Fruit fly (Drosophila melanogaster) whole organism, embryonic: ENCODE measurements around the gene DCTN6-p27.

Source experiments
- Aef1 ChIP-seq: fragments of 200-800 bp; sonication (Bioruptor generic); IDR thresholded peaks from 3 replicates; pipeline ENCODE4 v1.3.6; 2022; ENCODE audit warnings: missing biosample characterization, missing genetic modification characterization
- Atf3 ChIP-seq: fragments of 200-800 bp; sonication (Bioruptor generic); optimal IDR thresholded peaks from 3 replicates; lab custom pipeline; 2016; ENCODE audit warnings: missing biosample characterization, missing genetic modification characterization
- Atf6 ChIP-seq: fragments of 200-800 bp; sonication (Bioruptor generic); IDR thresholded peaks from 2 replicates; pipeline ENCODE4 v1.3.6; 2022; ENCODE audit warnings: missing biosample characterization, missing genetic modification characterization
- BtbVII ChIP-seq: fragments of 200-800 bp; sonication (Bioruptor generic); optimal IDR thresholded peaks from 3 replicates; lab custom pipeline; 2017; ENCODE audit warnings: missing biosample characterization, mild to moderate bottlenecking, missing genetic modification characterization
- CG11398 ChIP-seq: fragments of 200-800 bp; sonication (Bioruptor generic); optimal IDR thresholded peaks from 2 replicates; lab custom pipeline; 2016; ENCODE audit warnings: missing biosample characterization, missing genetic modification characterization
- CG11695 ChIP-seq: fragments of 200-800 bp; sonication (Bioruptor generic); IDR thresholded peaks from 3 replicates; pipeline ENCODE4 v1.3.6; 2022; ENCODE audit warnings: missing biosample characterization, missing genetic modification characterization
- CG12236 ChIP-seq: fragments of 200-800 bp; sonication (Bioruptor generic); optimal IDR thresholded peaks from 2 replicates; lab custom pipeline; 2016; ENCODE audit warnings: missing biosample characterization, missing genetic modification characterization
- CG1603 ChIP-seq: fragments of 200-800 bp; sonication (Bioruptor generic); optimal IDR thresholded peaks from 2 replicates; lab custom pipeline; 2019; ENCODE audit warnings: missing biosample characterization, mild to moderate bottlenecking, missing genetic modification characterization, moderate library complexity
- CG17385 ChIP-seq: fragments of 200-800 bp; sonication (Bioruptor generic); optimal IDR thresholded peaks from 3 replicates; lab custom pipeline; 2018; ENCODE audit warnings: missing biosample characterization, mild to moderate bottlenecking, missing genetic modification characterization
- CG18599 ChIP-seq: fragments of 200-800 bp; sonication (Bioruptor generic); optimal IDR thresholded peaks from 3 replicates; lab custom pipeline; 2017; ENCODE audit warnings: missing biosample characterization, missing genetic modification characterization, mild to moderate bottlenecking, moderate library complexity, missing genetic modification reagents
- CG2199 ChIP-seq: fragments of 200-800 bp; sonication (Bioruptor generic); IDR thresholded peaks from 3 replicates; pipeline ENCODE4 v1.3.6; 2022; ENCODE audit warnings: missing biosample characterization, missing genetic modification characterization
- CG4360 ChIP-seq: fragments of 200-800 bp; sonication (Bioruptor generic); IDR thresholded peaks from 2 replicates; pipeline ENCODE4 v1.3.6; 2022; ENCODE audit warnings: missing biosample characterization, missing genetic modification characterization
- CG6272 ChIP-seq: fragments of 200-800 bp; sonication (Bioruptor generic); IDR thresholded peaks from 2 replicates; pipeline ENCODE4 v1.3.6; 2022; ENCODE audit warnings: missing biosample characterization, missing genetic modification characterization
- CG6654 ChIP-seq: fragments of 200-800 bp; sonication (Bioruptor generic); optimal IDR thresholded peaks from 2 replicates; lab custom pipeline; 2017; ENCODE audit warnings: missing biosample characterization, mild to moderate bottlenecking, missing genetic modification characterization
- CG7271 ChIP-seq: fragments of 200-800 bp; sonication (Bioruptor generic); optimal IDR thresholded peaks from 2 replicates; lab custom pipeline; 2018; ENCODE audit warnings: missing biosample characterization, mild to moderate bottlenecking, missing genetic modification characterization, moderate library complexity
- CG9609 ChIP-seq: fragments of 200-800 bp; sonication (Bioruptor generic); optimal IDR thresholded peaks from 3 replicates; lab custom pipeline; 2016; ENCODE audit warnings: missing biosample characterization, missing genetic modification characterization
- CTCF ChIP-seq: fragments of 200-800 bp; sonication (Bioruptor generic); optimal IDR thresholded peaks from 2 replicates; lab custom pipeline; 2017; ENCODE audit warnings: missing biosample characterization, mild to moderate bottlenecking, missing genetic modification characterization, moderate library complexity
- Camta ChIP-seq: fragments of 200-800 bp; sonication (Bioruptor generic); optimal IDR thresholded peaks from 2 replicates; lab custom pipeline; 2016; ENCODE audit warnings: missing biosample characterization, missing genetic modification characterization
- CrebB ChIP-seq: fragments of 200-800 bp; sonication (Bioruptor generic); optimal IDR thresholded peaks from 3 replicates; lab custom pipeline; 2018; ENCODE audit warnings: missing biosample characterization, mild to moderate bottlenecking, missing genetic modification characterization
- Doc2 ChIP-seq: fragments of 200-800 bp; sonication (Bioruptor generic); IDR thresholded peaks from 2 replicates; pipeline ENCODE4 v1.3.6; 2022; ENCODE audit warnings: missing biosample characterization, missing genetic modification characterization
- Elba2 ChIP-seq: fragments of 200-800 bp; sonication (Bioruptor generic); optimal IDR thresholded peaks from 3 replicates; lab custom pipeline; 2016; ENCODE audit warnings: missing biosample characterization, missing genetic modification characterization
- Fer3 ChIP-seq: fragments of 200-800 bp; sonication (Bioruptor generic); optimal IDR thresholded peaks from 2 replicates; lab custom pipeline; 2018; ENCODE audit warnings: missing biosample characterization, mild to moderate bottlenecking, missing genetic modification characterization, moderate library complexity
- HHEX ChIP-seq: fragments of 200-800 bp; sonication (Bioruptor generic); optimal IDR thresholded peaks from 3 replicates; lab custom pipeline; 2017; ENCODE audit warnings: missing biosample characterization, mild to moderate bottlenecking, missing genetic modification characterization, missing genetic modification reagents
- Hr78 ChIP-seq, 2 experiments: fragments of 200-800 bp in 1 of 2; fragments of >200 bp in 1 of 2; sonication (Bioruptor generic) in 1 of 2; optimal IDR thresholded peaks; 2 replicates each; lab custom pipeline; 2017 to 2019; ENCODE audit warnings: missing biosample characterization in 2 of 2, missing genetic modification characterization in 2 of 2, mild to moderate bottlenecking in 1 of 2, moderate library complexity in 1 of 2
- Hsf ChIP-seq: fragments of 200-800 bp; sonication (Bioruptor generic); optimal IDR thresholded peaks from 3 replicates; lab custom pipeline; 2016; ENCODE audit warnings: missing biosample characterization, missing genetic modification characterization
- MBD-R2 ChIP-seq: fragments of 200-800 bp; sonication (Bioruptor generic); IDR thresholded peaks from 2 replicates; pipeline ENCODE4 v1.3.6; 2022; ENCODE audit warnings: missing biosample characterization, missing genetic modification characterization
- MTF-1 ChIP-seq: fragments of 200-800 bp; sonication (Bioruptor generic); optimal IDR thresholded peaks from 2 replicates; lab custom pipeline; 2018; ENCODE audit warnings: missing biosample characterization, mild to moderate bottlenecking, missing genetic modification characterization, borderline replicate concordance
- Med ChIP-seq: fragments of 200-800 bp; sonication (Bioruptor generic); peaks from one replicate; lab custom pipeline; 2016; ENCODE audit warnings: missing biosample characterization, missing genetic modification characterization, mild to moderate bottlenecking, inconsistent platforms, moderate library complexity
- Optix ChIP-seq: fragments of 200-800 bp; sonication (Bioruptor generic); IDR thresholded peaks from 3 replicates; pipeline ENCODE4 v1.3.6; 2022; ENCODE audit warnings: missing biosample characterization, missing genetic modification characterization
- PHDP ChIP-seq: fragments of 200-800 bp; sonication (Bioruptor generic); optimal IDR thresholded peaks from 3 replicates; lab custom pipeline; 2018; ENCODE audit warnings: missing biosample characterization, mild to moderate bottlenecking, missing genetic modification characterization, moderate library complexity
- Ptx1 ChIP-seq: fragments of 200-800 bp; sonication (Bioruptor generic); IDR thresholded peaks from 2 replicates; pipeline ENCODE4 v1.3.6; 2022; ENCODE audit warnings: missing biosample characterization, missing genetic modification characterization
- Rfx ChIP-seq: fragments of 200-800 bp; sonication (Bioruptor generic); IDR thresholded peaks from 2 replicates; pipeline ENCODE4 v1.3.6; 2022; ENCODE audit warnings: missing biosample characterization, missing genetic modification characterization
- Trl ChIP-seq, 3 experiments: fragments of >200 bp in 2 of 3; fragments of 200-800 bp in 1 of 3; sonication (Bioruptor generic) in 1 of 3; optimal IDR thresholded peaks; 2 replicates in 1 of 3; 3 replicates in 2 of 3; lab custom pipeline; 2016 to 2017; ENCODE audit warnings: missing biosample characterization in 1 of 3, missing genetic modification characterization in 1 of 3
- cas ChIP-seq: fragments of 200-800 bp; sonication (Bioruptor generic); IDR thresholded peaks from 2 replicates; pipeline ENCODE4 v1.3.6; 2022; ENCODE audit warnings: missing biosample characterization, missing genetic modification characterization
- chm ChIP-seq: fragments of 200-800 bp; sonication (Bioruptor generic); IDR thresholded peaks from 2 replicates; pipeline ENCODE4 v1.3.6; 2022; ENCODE audit warnings: missing biosample characterization, missing genetic modification characterization
- da ChIP-seq: fragments of 200-800 bp; sonication (Bioruptor generic); optimal IDR thresholded peaks from 2 replicates; lab custom pipeline; 2016; ENCODE audit warnings: missing biosample characterization, missing genetic modification characterization
- dimm ChIP-seq: fragments of 200-800 bp; sonication (Bioruptor generic); IDR thresholded peaks from 2 replicates; pipeline ENCODE4 v1.3.6; 2022; ENCODE audit warnings: missing biosample characterization, missing genetic modification characterization
- dpn ChIP-seq, 2 experiments: fragments of 200-800 bp; sonication (Bioruptor generic); optimal IDR thresholded peaks; 3 replicates each; lab custom pipeline; 2016; ENCODE audit warnings: missing biosample characterization in 2 of 2, missing genetic modification characterization in 2 of 2
- ewg ChIP-seq: fragments of 200-800 bp; sonication (Bioruptor generic); optimal IDR thresholded peaks from 3 replicates; lab custom pipeline; 2017; ENCODE audit warnings: mild to moderate bottlenecking, missing biosample characterization, missing genetic modification reagents, missing genetic modification characterization
- inv ChIP-seq: fragments of 200-800 bp; sonication (Bioruptor generic); IDR thresholded peaks from 2 replicates; pipeline ENCODE4 v1.3.6; 2022; ENCODE audit warnings: missing biosample characterization, missing genetic modification characterization; ENCODE audit not compliant: partially characterized antibody
- knrl ChIP-seq: fragments of 200-800 bp; sonication (Bioruptor generic); IDR thresholded peaks from 3 replicates; pipeline ENCODE4 v1.3.6; 2022; ENCODE audit warnings: missing biosample characterization, missing genetic modification characterization; ENCODE audit not compliant: partially characterized antibody
- lola ChIP-seq, 3 experiments: fragments of >200 bp in 2 of 3; fragments of 200-800 bp in 1 of 3; sonication (Bioruptor generic) in 1 of 3; optimal IDR thresholded peaks; 2 replicates each; lab custom pipeline; 2017 to 2019; ENCODE audit warnings: missing biosample characterization in 3 of 3, missing genetic modification characterization in 3 of 3, mild to moderate bottlenecking in 1 of 3, moderate library complexity in 1 of 3
- peb ChIP-seq: fragments of 200-800 bp; sonication (Bioruptor generic); IDR thresholded peaks from 2 replicates; pipeline ENCODE4 v1.3.6; 2022; ENCODE audit warnings: missing biosample characterization, missing genetic modification characterization
- pho ChIP-seq: fragments of 200-800 bp; sonication (Bioruptor generic); optimal IDR thresholded peaks from 2 replicates; lab custom pipeline; 2016; ENCODE audit warnings: missing biosample characterization, missing genetic modification characterization
- scrt ChIP-seq: fragments of 200-800 bp; sonication (Bioruptor generic); optimal IDR thresholded peaks from 2 replicates; lab custom pipeline; 2018; ENCODE audit warnings: missing biosample characterization, mild to moderate bottlenecking, missing genetic modification characterization, moderate library complexity
- seq ChIP-seq: fragments of 200-800 bp; sonication (Bioruptor generic); IDR thresholded peaks from 2 replicates; pipeline ENCODE4 v1.3.6; 2022; ENCODE audit warnings: missing biosample characterization, missing genetic modification characterization
- ssp ChIP-seq: fragments of 200-800 bp; sonication (Bioruptor generic); IDR thresholded peaks from 2 replicates; pipeline ENCODE4 v1.3.6; 2022; ENCODE audit warnings: missing biosample characterization, missing genetic modification characterization
- unc-4 ChIP-seq: fragments of 200-800 bp; sonication (Bioruptor generic); IDR thresholded peaks from 2 replicates; pipeline ENCODE4 v1.3.6; 2022; ENCODE audit warnings: missing biosample characterization, missing genetic modification characterization; ENCODE audit not compliant: partially characterized antibody
- zen2 ChIP-seq: fragments of 200-800 bp; sonication (Bioruptor generic); IDR thresholded peaks from 3 replicates; pipeline ENCODE4 v1.3.6; 2022; ENCODE audit warnings: missing biosample characterization, missing genetic modification characterization; ENCODE audit not compliant: partially characterized antibody
- zfh1 ChIP-seq: fragments of 200-800 bp; sonication (Bioruptor generic); IDR thresholded peaks from 3 replicates; pipeline ENCODE4 v1.3.6; 2022; ENCODE audit warnings: missing biosample characterization, missing genetic modification characterization

DCTN6-p27 gene

DNA sequence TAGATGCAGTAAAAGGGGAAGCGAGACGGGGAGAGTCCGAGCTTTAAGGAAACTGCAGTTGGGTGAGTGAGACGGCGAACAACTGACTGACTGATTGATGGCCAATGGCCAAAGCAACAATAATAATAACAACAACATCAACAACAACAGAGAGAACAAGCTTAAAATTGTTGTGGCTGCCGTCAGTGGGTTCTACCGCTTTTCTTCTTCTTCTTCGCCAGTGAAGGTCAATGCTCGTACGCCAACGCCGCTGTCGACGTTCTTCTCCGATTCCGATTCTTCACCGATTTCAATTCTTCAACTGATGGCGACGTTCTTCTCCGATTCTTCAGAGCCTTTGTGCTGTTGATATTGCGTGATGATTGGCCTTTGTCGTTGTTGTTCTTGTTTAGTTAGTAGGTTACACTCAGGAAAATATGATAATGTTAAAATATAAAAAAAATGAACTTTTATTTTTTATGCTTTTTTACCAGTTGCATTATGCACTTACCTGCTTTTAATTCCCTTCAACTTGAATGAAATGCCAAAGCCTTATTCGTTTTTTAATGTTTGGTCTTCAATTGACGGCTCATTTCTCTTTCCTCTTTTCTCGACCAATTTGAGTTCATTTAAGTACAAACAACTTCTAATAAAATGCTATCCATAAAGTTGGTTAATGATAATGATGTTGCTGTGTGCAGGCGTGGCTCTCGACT, 10.2 kb downstream of the DCTN6-p27 start (continued):
- peak; percentile 42 for TF ChIP-seq CG17385 (GFP tag; lab: Kevin White, UChicago)
- peak; percentile 12 for TF ChIP-seq Fer3
- TF ChIP-seq zen2, result no peak
- no peak for TF ChIP-seq inv (GFP tag; lab: Robert Waterston, UW)
- TF ChIP-seq Hr78 (GFP tag; optimal IDR thresholded peaks at IDR 0.05; lab: Kevin White, UChicago), result no peak
- TF ChIP-seq CTCF (GFP tag; lab: Kevin White, UChicago), result no peak
- no peak for TF ChIP-seq Ptx1 (GFP tag; lab: Robert Waterston, UW)
- peak in 1 of 3 experiments; percentile 9 for TF ChIP-seq lola (GFP tag; optimal IDR thresholded peaks at IDR 0.05; lab: Kevin White, UChicago)
- TF ChIP-seq CG4360 (GFP tag; lab: Robert Waterston, UW), result 0 out of 2 replicates have a peak, but pooled peaks have one; percentile 9
- TF ChIP-seq CG1603 (tag; lab: Kevin White, UChicago), result no peak
- TF ChIP-seq CG6654 (GFP tag; lab: Kevin White, UChicago), result no peak
- TF ChIP-seq dpn (GFP tag; optimal IDR thresholded peaks at IDR 0.05; lab: Kevin White, UChicago), result no peak
- TF ChIP-seq CG11695, result peak; percentile 47; the same call in 1 of the 3 replicates
- no peak for TF ChIP-seq knrl (GFP tag; lab: Robert Waterston, UW)
- 0 out of 2 replicates have a peak, but pooled peaks have one; percentile 26 for TF ChIP-seq Rfx (GFP tag; lab: Robert Waterston, UW)
- TF ChIP-seq BtbVII, result no peak
- no peak for TF ChIP-seq Elba2 (GFP tag; lab: Kevin White, UChicago)
- peak; percentile 22 for TF ChIP-seq PHDP (tag; lab: Kevin White, UChicago)
- TF ChIP-seq zfh1 (GFP tag; lab: Robert Waterston, UW), result no peak
- no peak for TF ChIP-seq CG12236 (GFP tag; lab: Kevin White, UChicago)
- TF ChIP-seq Doc2, result no peak
- TF ChIP-seq MBD-R2 (GFP tag; lab: Robert Waterston, UW), result no peak
- TF ChIP-seq dimm, result no peak
- no peak for TF ChIP-seq MTF-1 (GFP tag; lab: Kevin White, UChicago)
- TF ChIP-seq CrebB (tag; lab: Kevin White, UChicago), result no peak
- TF ChIP-seq ewg (GFP tag; lab: Kevin White, UChicago), result no peak
- TF ChIP-seq ssp (GFP tag; lab: Robert Waterston, UW), result peak; percentile 20; the same call in 1 of the 2 replicates
- no peak for TF ChIP-seq chm
- TF ChIP-seq Hsf (GFP tag; lab: Kevin White, UChicago), result peak; percentile 21
- no peak for TF ChIP-seq seq (GFP tag; lab: Robert Waterston, UW)
- no peak for TF ChIP-seq scrt
- TF ChIP-seq CG6272 (GFP tag; lab: Robert Waterston, UW), result no peak
- TF ChIP-seq Aef1, result no peak
- TF ChIP-seq Trl (optimal IDR thresholded peaks at IDR 0.05; lab: Kevin White, UChicago), result no peak
- TF ChIP-seq Trl (GFP tag; optimal IDR thresholded peaks at IDR 0.05; lab: Kevin White, UChicago), result peak; percentile 13
- TF ChIP-seq Camta (GFP tag; lab: Kevin White, UChicago), result no peak
- no peak for TF ChIP-seq CG7271
- no peak for TF ChIP-seq peb
- TF ChIP-seq CG11398, result no peak
- TF ChIP-seq HHEX (GFP tag; lab: Kevin White, UChicago), result peak; percentile 4
- peak; percentile 59 for TF ChIP-seq Med (GFP tag; lab: Kevin White, UChicago)
- TF ChIP-seq CG9609 (GFP tag; lab: Kevin White, UChicago), result no peak
- TF ChIP-seq pho (GFP tag; lab: Kevin White, UChicago), result no peak
- TF ChIP-seq Optix (GFP tag; lab: Robert Waterston, UW), result no peak
- no peak for TF ChIP-seq Atf3 (GFP tag; lab: Kevin White, UChicago)
- no peak for TF ChIP-seq CG18599 (GFP tag; lab: Kevin White, UChicago)
- TF ChIP-seq cas (GFP tag; lab: Robert Waterston, UW), result no peak
- TF ChIP-seq CG2199 (GFP tag; lab: Robert Waterston, UW), result 0 out of 3 replicates have a peak, but pooled peaks have one; percentile 64
- TF ChIP-seq da, result no peak
- TF ChIP-seq unc-4 (GFP tag; lab: Robert Waterston, UW), result no peak
- 0 out of 2 replicates have a peak, but pooled peaks have one; percentile 41 for TF ChIP-seq Atf6 (GFP tag; lab: Robert Waterston, UW)
